Fruit fly (Drosophila melanogaster): ENCODE data around the gene CG32204.

Gene CG32204

dm6 chr3L:18914100-18914683 is 31.6 kb downstream of the CG32204 start, which contains the start of gene COX6AL2:
COX6AL2 (minus strand) TSS chr3L:18914150.
- TF ChIP-seq achi (GFP tag; optimal IDR thresholded peaks at IDR 0.05) (no peak), CG9139 (GFP tag; optimal IDR thresholded peaks at IDR 0.05) (no peak), CG3032 (tag; optimal IDR thresholded peaks at IDR 0.05) (no peak), spab (GFP tag; optimal IDR thresholded peaks at IDR 0.05) (no peak), ss (GFP tag; optimal IDR thresholded peaks at IDR 0.05) (no peak)

- TF ChIP-seq CG8319 (GFP tag; optimal IDR thresholded peaks at IDR 0.05) (no peak), Eip75B (GFP tag; optimal IDR thresholded peaks at IDR 0.05) (no peak), OdsH (GFP tag; optimal IDR thresholded peaks at IDR 0.05) (no peak), CG10631 (GFP tag; optimal IDR thresholded peaks at IDR 0.05) (no peak), CG6792 (GFP tag; optimal IDR thresholded peaks at IDR 0.05) (no peak), fd59A (GFP tag; optimal IDR thresholded peaks at IDR 0.05) (no peak), Met (GFP tag; optimal IDR thresholded peaks at IDR 0.05) (no peak)
These were observed 34.8 kb downstream of the CG32204 start, which contains the start of gene Ir75d for dm6 chr3L:18911082-18911481. Ir75d (minus strand) TSS chr3L:18911182.

- no peak for TF ChIP-seq Eip78C (GFP tag)
- no peak for TF ChIP-seq CG31627 (GFP tag; optimal IDR thresholded peaks at IDR 0.05)
- no peak for TF ChIP-seq Ets96B (tag; optimal IDR thresholded peaks at IDR 0.05)
- TF ChIP-seq CG11294 (GFP tag; IDR thresholded peaks at IDR 0.05), result no peak
- no peak for TF ChIP-seq CG8319 (GFP tag; optimal IDR thresholded peaks at IDR 0.05)
- no peak for TF ChIP-seq fd59A (GFP tag; optimal IDR thresholded peaks at IDR 0.05)
- TF ChIP-seq CG9139 (GFP tag; optimal IDR thresholded peaks at IDR 0.05), result no peak
- TF ChIP-seq cyc (GFP tag; optimal IDR thresholded peaks at IDR 0.05), result no peak
- TF ChIP-seq Ets21C (GFP tag; optimal IDR thresholded peaks at IDR 0.05), result no peak
- no peak for TF ChIP-seq Blimp-1 (GFP tag; optimal IDR thresholded peaks at IDR 0.05)
- TF ChIP-seq topi (GFP tag; optimal IDR thresholded peaks at IDR 0.05), result no peak
- no peak for TF ChIP-seq CG3919 (GFP tag; optimal IDR thresholded peaks at IDR 0.05)
- no peak for TF ChIP-seq CG3032 (tag; optimal IDR thresholded peaks at IDR 0.05)
- no peak for TF ChIP-seq Hr4 (GFP tag; optimal IDR thresholded peaks at IDR 0.05)
- TF ChIP-seq CG34406 (GFP tag; optimal IDR thresholded peaks at IDR 0.05), result no peak
- no peak for TF ChIP-seq CG4318 (GFP tag; optimal IDR thresholded peaks at IDR 0.05)
- TF ChIP-seq CG6808 (GFP tag; optimal IDR thresholded peaks at IDR 0.05), result no peak
These were observed 40.9 kb downstream of the CG32204 start, which contains the start of the genes CSN1b and Prp6 for dm6 chr3L:18904772-18905601. CSN1b (minus strand) TSS chr3L:18904930. Prp6 (plus strand) TSS chr3L:18905372.

dm6 chr3L:18901411-18901810 is 44.4 kb downstream of the CG32204 start, which contains the start of the genes arx and CG6843:
arx (minus strand) TSS chr3L:18901554.
CG6843 (plus strand) TSS chr3L:18901594.
- TF ChIP-seq dsx (GFP tag; optimal IDR thresholded peaks at IDR 0.05; ENCODE audit: poor library complexity, severe bottlenecking), result peak; percentile 66
- no peak for TF ChIP-seq OdsH (GFP tag; optimal IDR thresholded peaks at IDR 0.05)
- peak; percentile 15 for TF ChIP-seq esn (GFP tag; optimal IDR thresholded peaks at IDR 0.05)

- TF ChIP-seq OdsH (GFP tag; optimal IDR thresholded peaks at IDR 0.05) (no peak), spab (GFP tag; optimal IDR thresholded peaks at IDR 0.05) (no peak), Eip78C (GFP tag) (peak; percentile 79), Smox (GFP tag; optimal IDR thresholded peaks at IDR 0.05) (no peak), CG6163 (GFP tag; IDR thresholded peaks at IDR 0.05) (peak; percentile 58; the same call in 2 of the 3 replicates), Ets21C (GFP tag; optimal IDR thresholded peaks at IDR 0.05) (peak; percentile 77), CG6276 (GFP tag; optimal IDR thresholded peaks at IDR 0.05) (no peak), CG11762 (GFP tag; optimal IDR thresholded peaks at IDR 0.05; ENCODE audit: insufficient read depth) (no peak), CG3919 (GFP tag; optimal IDR thresholded peaks at IDR 0.05) (no peak), topi (GFP tag; optimal IDR thresholded peaks at IDR 0.05) (peak; percentile 68), vri (GFP tag; optimal IDR thresholded peaks at IDR 0.05) (no peak), achi (GFP tag; optimal IDR thresholded peaks at IDR 0.05) (peak; percentile 100), pdm3 (GFP tag; optimal IDR thresholded peaks at IDR 0.05) (no peak), fkh (GFP tag; optimal IDR thresholded peaks at IDR 0.05) (no peak), cyc (GFP tag; optimal IDR thresholded peaks at IDR 0.05) (peak; percentile 63), CG8632 (GFP tag; optimal IDR thresholded peaks at IDR 0.05) (no peak), CG15336 (GFP tag; IDR thresholded peaks at IDR 0.05) (no peak), CG4318 (GFP tag; optimal IDR thresholded peaks at IDR 0.05) (no peak), CG8319 (GFP tag; optimal IDR thresholded peaks at IDR 0.05) (peak; percentile 45), acj6 (GFP tag; optimal IDR thresholded peaks at IDR 0.05) (peak; percentile 52), Eip93F (GFP tag; optimal IDR thresholded peaks at IDR 0.05) (no peak), Hr4 (GFP tag; optimal IDR thresholded peaks at IDR 0.05) (no peak), CG32006 (GFP tag; optimal IDR thresholded peaks at IDR 0.05) (no peak)
These were observed 47.0 kb downstream of the CG32204 start, which contains the start of gene RpL26 for dm6 chr3L:18898770-18899278. RpL26 (plus strand) TSS chr3L:18898875.
